Worm (Caenorhabditis elegans) whole organism, midembryonic: ENCODE data around the gene str-115.

Experiments
- T22C8.4 ChIP-seq: fragments of 200-800 bp; sonication (Bioruptor generic); IDR thresholded peaks from 2 replicates; pipeline ENCODE4 v1.3.6; 2022; ENCODE audit warnings: missing genetic modification characterization, missing compliant biosample characterization
- cog-1 ChIP-seq: sonication (generic microtip); optimal IDR thresholded peaks from 2 replicates; lab custom pipeline; 2016; ENCODE audit warnings: missing genetic modification characterization, missing compliant biosample characterization
- flt-1 ChIP-seq: fragments of 200-800 bp; sonication (Bioruptor generic); IDR thresholded peaks from 2 replicates; pipeline ENCODE4 v1.3.6; 2022; ENCODE audit warnings: missing genetic modification characterization, missing compliant biosample characterization
- klf-2 ChIP-seq: fragments of 200-800 bp; sonication (Bioruptor generic); conservative IDR thresholded peaks from 2 replicates; pipeline ENCODE4 v1.3.6; 2022; ENCODE audit warnings: missing genetic modification reagents, missing genetic modification characterization, missing compliant biosample characterization
- ref-1 ChIP-seq: fragments of 200-800 bp; sonication (Bioruptor generic); conservative IDR thresholded peaks from 2 replicates; pipeline ENCODE4 v1.3.6; 2022; ENCODE audit warnings: missing genetic modification reagents, missing genetic modification characterization, missing compliant biosample characterization
- tab-1 ChIP-seq: fragments of 200-800 bp; sonication (Bioruptor generic); IDR thresholded peaks from 2 replicates; pipeline ENCODE4 v1.3.6; 2022; ENCODE audit warnings: missing genetic modification characterization, missing compliant biosample characterization
- ztf-23 ChIP-seq: fragments of 200-800 bp; sonication (Bioruptor generic); IDR thresholded peaks from 2 replicates; pipeline ENCODE4 v1.3.6; 2022; ENCODE audit warnings: missing genetic modification reagents, missing genetic modification characterization, missing compliant biosample characterization
- ztf-29 ChIP-seq: fragments of 200-800 bp; sonication (Bioruptor generic); IDR thresholded peaks from 2 replicates; pipeline ENCODE4 v1.3.6; 2022; ENCODE audit warnings: missing genetic modification reagents, missing genetic modification characterization, missing compliant biosample characterization

DNA sequence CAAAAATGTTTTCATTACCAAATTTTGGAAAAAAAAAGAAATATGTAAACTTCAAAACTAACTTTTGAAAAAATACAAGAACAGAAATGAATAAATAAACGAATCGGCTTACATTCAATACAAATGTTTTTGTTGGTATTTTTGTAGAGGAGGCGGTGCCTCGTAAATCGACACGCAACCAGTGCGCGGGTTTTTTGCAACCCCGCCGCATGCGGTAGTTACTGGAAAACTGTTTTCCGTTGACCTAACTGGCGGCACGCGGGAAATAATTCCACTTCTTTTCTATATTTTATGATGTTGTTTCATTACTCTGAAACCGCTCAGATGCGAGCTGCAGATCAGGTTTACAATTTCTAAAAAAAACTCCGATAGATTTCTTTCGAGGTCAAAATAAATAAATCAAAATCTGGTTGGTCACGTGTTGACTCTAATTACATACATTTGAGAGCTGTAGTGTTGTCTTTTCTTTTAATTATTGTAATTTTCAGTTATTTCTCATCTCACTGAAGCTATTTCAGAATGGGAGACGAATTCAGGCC, 29.6 kb upstream of the str-115 start, which contains the start of the genes dvc-1 and ima-1:
- TF ChIP-seq flt-1 (peak; percentile 87), ztf-29 (GFP tag; lab: Robert Waterston, UW) (peak; percentile 27; the same call in 1 of the 2 replicates), ztf-23 (GFP tag; lab: Robert Waterston, UW) (peak; percentile 84), ref-1 (GFP tag; lab: Robert Waterston, UW) (no peak), klf-2 (GFP tag; lab: Robert Waterston, UW) (peak; percentile 73), tab-1 (GFP tag; lab: Robert Waterston, UW) (peak; percentile 84), cog-1 (tag; lab: Kevin White, UChicago) (peak; percentile 78), T22C8.4 (peak; percentile 57)
